Worm (Caenorhabditis elegans) whole organism, mixed stage, embryonic: ENCODE data around the gene K07H8.5.

Experiments
- elt-1 ChIP-seq: sonication (generic microtip); optimal IDR thresholded peaks from 2 replicates; lab custom pipeline; 2017; ENCODE audit warnings: missing genetic modification characterization, mild to moderate bottlenecking, missing compliant biosample characterization, antibody characterized with exemption, moderate library complexity, borderline replicate concordance; ENCODE audit not compliant: insufficient read depth
- lsy-2 ChIP-seq: fragments of 150-350 bp; optimal IDR thresholded peaks from 2 replicates; lab custom pipeline; 2014; ENCODE audit warnings: missing biosample characterization, missing genetic modification characterization
- nhr-2 ChIP-seq: fragments of 150-350 bp; optimal IDR thresholded peaks from 2 replicates; lab custom pipeline; 2014; ENCODE audit warnings: missing biosample characterization, missing genetic modification characterization

ce11 chrIV:8275232-8275631, 7.1 kb downstream of the K07H8.5 start, which contains the start of gene K07H8.11:
- no peak for TF ChIP-seq nhr-2 (tag; lab: Kevin White, UChicago)
- no peak for TF ChIP-seq lsy-2 (tag; lab: Kevin White, UChicago)
- TF ChIP-seq elt-1 (tag; lab: Kevin White, UChicago): no peak
